Worm (Caenorhabditis elegans) whole organism, L2 larva: Measurements from ENCODE around the gene Y43F8B.19.

ENCODE experiments used
- C34F6.9 ChIP-seq: fragments of 150-350 bp; optimal IDR thresholded peaks from 2 replicates; lab custom pipeline; 2014; ENCODE audit warnings: missing biosample characterization, missing genetic modification characterization
- F13H6.1 ChIP-seq: sonication (generic microtip); optimal IDR thresholded peaks from 2 replicates; lab custom pipeline; 2016; ENCODE audit warnings: missing genetic modification characterization, missing compliant biosample characterization
- Y55F3AM.14 ChIP-seq: fragments of 200-800 bp; sonication (Bioruptor generic); optimal IDR thresholded peaks from 2 replicates; lab custom pipeline; 2018; ENCODE audit warnings: mild to moderate bottlenecking, missing genetic modification characterization, missing compliant biosample characterization
- ZK546.5 ChIP-seq: sonication (generic microtip); optimal IDR thresholded peaks from 2 replicates; lab custom pipeline; 2017; ENCODE audit warnings: missing biosample characterization, missing genetic modification characterization
- aly-2 ChIP-seq: fragments of 150-350 bp; optimal IDR thresholded peaks from 2 replicates; lab custom pipeline; 2014; ENCODE audit warnings: missing biosample characterization, missing genetic modification characterization
- ama-1 ChIP-seq: fragments of 150-350 bp; optimal IDR thresholded peaks from 2 replicates; lab custom pipeline; 2018; ENCODE audit warnings: inconsistent platforms
- blmp-1 ChIP-seq: sonication (generic microtip); optimal IDR thresholded peaks from 2 replicates; lab custom pipeline; 2017; ENCODE audit warnings: missing genetic modification characterization, mild to moderate bottlenecking, missing compliant biosample characterization, antibody characterized with exemption, moderate library complexity; ENCODE audit not compliant: insufficient read depth
- ceh-16 ChIP-seq: fragments of 150-350 bp; optimal IDR thresholded peaks from 2 replicates; lab custom pipeline; 2014; ENCODE audit warnings: missing biosample characterization, missing genetic modification characterization
- ceh-82 ChIP-seq: fragments of 150-350 bp; optimal IDR thresholded peaks from 2 replicates; lab custom pipeline; 2014; ENCODE audit warnings: missing biosample characterization, missing genetic modification characterization
- crh-2 ChIP-seq: sonication (generic microtip); optimal IDR thresholded peaks from 2 replicates; lab custom pipeline; 2017; ENCODE audit warnings: missing biosample characterization, missing genetic modification characterization
- dmd-4 ChIP-seq: sonication (generic microtip); optimal IDR thresholded peaks from 2 replicates; lab custom pipeline; 2017; ENCODE audit warnings: missing biosample characterization, missing genetic modification characterization
- egl-27 ChIP-seq: sonication (generic microtip); optimal IDR thresholded peaks from 3 replicates; lab custom pipeline; 2017; ENCODE audit warnings: missing biosample characterization, missing genetic modification reagents, missing genetic modification characterization
- elt-1 ChIP-seq: fragments of 150-350 bp; optimal IDR thresholded peaks from 2 replicates; lab custom pipeline; 2014; ENCODE audit warnings: missing biosample characterization, missing genetic modification characterization
- elt-3 ChIP-seq: sonication (generic microtip); optimal IDR thresholded peaks from 2 replicates; lab custom pipeline; 2017; ENCODE audit warnings: missing biosample characterization, missing genetic modification characterization
- fos-1 ChIP-seq: fragments of 150-350 bp; optimal IDR thresholded peaks from 2 replicates; lab custom pipeline; 2014; ENCODE audit warnings: missing biosample characterization, missing genetic modification characterization
- gmeb-1 ChIP-seq: fragments of 150-350 bp; optimal IDR thresholded peaks from 2 replicates; lab custom pipeline; 2014; ENCODE audit warnings: missing biosample characterization, missing genetic modification characterization
- lin-13 ChIP-seq: fragments of 150-350 bp; optimal IDR thresholded peaks from 2 replicates; lab custom pipeline; 2014; ENCODE audit warnings: missing biosample characterization, missing genetic modification reagents, missing genetic modification characterization
- lin-39 ChIP-seq: fragments of 150-350 bp; optimal IDR thresholded peaks from 2 replicates; lab custom pipeline; 2014; ENCODE audit warnings: missing biosample characterization, missing genetic modification reagents, missing genetic modification characterization
- lsy-2 ChIP-seq, 2 experiments: fragments of 150-350 bp in 1 of 2; sonication (generic microtip) in 1 of 2; optimal IDR thresholded peaks; 2 replicates each; lab custom pipeline; 2014 to 2017; ENCODE audit warnings: missing biosample characterization in 2 of 2, missing genetic modification characterization in 2 of 2
- mab-5 ChIP-seq: fragments of 150-350 bp; optimal IDR thresholded peaks from 2 replicates; lab custom pipeline; 2014; ENCODE audit warnings: missing biosample characterization, missing genetic modification characterization
- mdl-1 ChIP-seq, 2 experiments: fragments of 150-350 bp in 1 of 2; sonication (generic microtip) in 1 of 2; optimal IDR thresholded peaks; 2 replicates each; lab custom pipeline; 2017; ENCODE audit warnings: missing biosample characterization in 2 of 2, missing genetic modification characterization in 2 of 2
- nhr-10 ChIP-seq: sonication (generic microtip); optimal IDR thresholded peaks from 2 replicates; lab custom pipeline; 2017; ENCODE audit warnings: missing biosample characterization, missing genetic modification characterization
- nhr-11 ChIP-seq: fragments of 150-350 bp; optimal IDR thresholded peaks from 2 replicates; lab custom pipeline; 2014; ENCODE audit warnings: missing biosample characterization, missing genetic modification characterization
- nhr-12 ChIP-seq: fragments of 150-350 bp; optimal IDR thresholded peaks from 2 replicates; lab custom pipeline; 2014; ENCODE audit warnings: missing biosample characterization, missing genetic modification characterization
- nhr-129 ChIP-seq: fragments of 150-350 bp; optimal IDR thresholded peaks from 2 replicates; lab custom pipeline; 2014; ENCODE audit warnings: missing biosample characterization, missing genetic modification characterization
- nhr-21 ChIP-seq: fragments of 150-350 bp; optimal IDR thresholded peaks from 2 replicates; lab custom pipeline; 2014; ENCODE audit warnings: missing biosample characterization, missing genetic modification characterization
- nhr-23 ChIP-seq: fragments of 150-350 bp; optimal IDR thresholded peaks from 2 replicates; lab custom pipeline; 2014; ENCODE audit warnings: missing biosample characterization, missing genetic modification reagents, missing genetic modification characterization
- nhr-237 ChIP-seq: fragments of 150-350 bp; optimal IDR thresholded peaks from 2 replicates; lab custom pipeline; 2014; ENCODE audit warnings: missing biosample characterization, missing genetic modification characterization
- nhr-25 ChIP-seq: fragments of 150-350 bp; sonication (generic microtip); optimal IDR thresholded peaks from 3 replicates; lab custom pipeline; 2014; ENCODE audit warnings: missing biosample characterization, missing genetic modification characterization
- nhr-77 ChIP-seq: fragments of 150-350 bp; optimal IDR thresholded peaks from 2 replicates; lab custom pipeline; 2014; ENCODE audit warnings: missing biosample characterization, missing genetic modification characterization
- peb-1 ChIP-seq: fragments of 150-350 bp; optimal IDR thresholded peaks from 2 replicates; lab custom pipeline; 2014; ENCODE audit warnings: missing biosample characterization, missing genetic modification characterization
- sem-4 ChIP-seq: fragments of 150-350 bp; optimal IDR thresholded peaks from 2 replicates; lab custom pipeline; 2014; ENCODE audit warnings: missing biosample characterization, missing genetic modification reagents, missing genetic modification characterization
- skn-1 ChIP-seq: sonication (generic microtip); optimal IDR thresholded peaks from 2 replicates; lab custom pipeline; 2017; ENCODE audit warnings: missing biosample characterization, missing genetic modification characterization
- sma-3 ChIP-seq: sonication (generic microtip); optimal IDR thresholded peaks from 2 replicates; lab custom pipeline; 2016; ENCODE audit warnings: missing genetic modification reagents, missing genetic modification characterization, missing compliant biosample characterization
- sma-9 ChIP-seq, 2 experiments: fragments of 150-350 bp in 1 of 2; sonication (generic microtip) in 1 of 2; optimal IDR thresholded peaks; 2 replicates each; lab custom pipeline; 2014 to 2016; ENCODE audit warnings: missing genetic modification characterization in 2 of 2, mild to moderate bottlenecking in 1 of 2, missing biosample characterization in 1 of 2, missing compliant biosample characterization in 1 of 2, missing genetic modification reagents in 1 of 2, moderate library complexity in 1 of 2
- snpc-4 ChIP-seq: fragments of 150-350 bp; optimal IDR thresholded peaks from 2 replicates; lab custom pipeline; 2014; ENCODE audit warnings: missing biosample characterization, missing genetic modification characterization
- unc-39 ChIP-seq: fragments of 150-350 bp; optimal IDR thresholded peaks from 2 replicates; lab custom pipeline; 2014; ENCODE audit warnings: missing biosample characterization, missing genetic modification characterization
- unc-62 ChIP-seq: fragments of 150-350 bp; optimal IDR thresholded peaks from 2 replicates; lab custom pipeline; 2014; ENCODE audit warnings: missing biosample characterization, missing genetic modification reagents, missing genetic modification characterization
- zag-1 ChIP-seq: fragments of 150-350 bp; optimal IDR thresholded peaks from 2 replicates; lab custom pipeline; 2014; ENCODE audit warnings: missing biosample characterization, missing genetic modification characterization
- ztf-1 ChIP-seq: fragments of 200-800 bp; sonication (Bioruptor generic); conservative IDR thresholded peaks from 2 replicates; pipeline ENCODE4 v1.3.6; 2022; ENCODE audit warnings: missing genetic modification characterization, missing compliant biosample characterization
- ztf-11 ChIP-seq: sonication (generic microtip); optimal IDR thresholded peaks from 2 replicates; lab custom pipeline; 2017; ENCODE audit warnings: missing biosample characterization, missing genetic modification characterization
- ztf-4 ChIP-seq: fragments of 150-350 bp; optimal IDR thresholded peaks from 2 replicates; lab custom pipeline; 2014; ENCODE audit warnings: missing biosample characterization, missing genetic modification characterization

Y43F8B.19 gene

ce11 chrV:19529168-19529567, 17.1 kb upstream of the Y43F8B.19 start (continued):
- TF ChIP-seq lin-13 (GFP tag; lab: Kevin White, UChicago) (peak; percentile 80), nhr-77 (no peak), unc-39 (tag; lab: Kevin White, UChicago) (no peak), crh-2 (tag; lab: Kevin White, UChicago) (peak; percentile 95), Y55F3AM.14 (peak; percentile 89)

ce11 chrV:19527565-19527964, 15.5 kb upstream of the Y43F8B.19 start:
- TF ChIP-seq crh-2 (tag; lab: Kevin White, UChicago) = peak; percentile 98
- peak; percentile 41 for TF ChIP-seq nhr-129 (tag; lab: Kevin White, UChicago)
- TF ChIP-seq nhr-11 (tag; lab: Kevin White, UChicago) = no peak
- peak; percentile 96 for TF ChIP-seq sma-9 (GFP tag; optimal IDR thresholded peaks at IDR 0.05; lab: Kevin White, UChicago)
- no peak for TF ChIP-seq sma-9 (tag; optimal IDR thresholded peaks at IDR 0.05; lab: Kevin White, UChicago)
- TF ChIP-seq nhr-12 = no peak
- TF ChIP-seq lsy-2 (tag; optimal IDR thresholded peaks at IDR 0.05; lab: Kevin White, UChicago) = peak in 1 of 2 experiments; percentile 13
- TF ChIP-seq nhr-23 (tag; lab: Kevin White, UChicago) = no peak
- no peak for TF ChIP-seq ztf-4 (tag; lab: Kevin White, UChicago)
- TF ChIP-seq egl-27 (tag; lab: Kevin White, UChicago) = peak; percentile 30
- peak; percentile 16 for TF ChIP-seq blmp-1
- TF ChIP-seq nhr-21 (tag; lab: Kevin White, UChicago) = peak; percentile 53
- TF ChIP-seq lin-39 = no peak
- TF ChIP-seq nhr-25 (tag; lab: Kevin White, UChicago) = peak; percentile 57
- TF ChIP-seq peb-1 (tag; lab: Kevin White, UChicago) = no peak
- peak; percentile 60 for TF ChIP-seq F13H6.1
- TF ChIP-seq lin-13 (GFP tag; lab: Kevin White, UChicago) = no peak
- TF ChIP-seq unc-39 (tag; lab: Kevin White, UChicago) = no peak
- peak in 1 of 2 experiments; percentile 33 for TF ChIP-seq mdl-1 (tag; optimal IDR thresholded peaks at IDR 0.05; lab: Kevin White, UChicago)
- TF ChIP-seq fos-1 (tag; lab: Kevin White, UChicago) = peak; percentile 95
- no peak for TF ChIP-seq snpc-4 (tag; lab: Kevin White, UChicago)
- peak; percentile 73 for TF ChIP-seq sma-3
- no peak for TF ChIP-seq skn-1
- peak; percentile 66 for TF ChIP-seq gmeb-1 (tag; lab: Kevin White, UChicago)

- TF ChIP-seq mdl-1 (tag; optimal IDR thresholded peaks at IDR 0.05; lab: Kevin White, UChicago) (no peak), aly-2 (tag; lab: Kevin White, UChicago) (no peak), sma-3 (no peak), unc-62 (GFP tag; lab: Kevin White, UChicago) (no peak), nhr-21 (tag; lab: Kevin White, UChicago) (no peak), nhr-12 (no peak), nhr-237 (no peak), ZK546.5 (tag; lab: Kevin White, UChicago) (no peak), sma-9 (GFP tag; optimal IDR thresholded peaks at IDR 0.05; lab: Kevin White, UChicago) (peak; percentile 9), sma-9 (tag; optimal IDR thresholded peaks at IDR 0.05; lab: Kevin White, UChicago) (no peak), nhr-129 (tag; lab: Kevin White, UChicago) (no peak), ceh-82 (tag; lab: Kevin White, UChicago) (no peak), blmp-1 (peak; percentile 26), nhr-25 (tag; lab: Kevin White, UChicago) (peak; percentile 65), F13H6.1 (no peak)
- TF ChIP-seq, all 48 proteins: peak for 3
Measured at ce11 chrV:19526197-19526596, 14.1 kb upstream of the Y43F8B.19 start.

ce11 chrV:19524569-19524968, 12.5 kb upstream of the Y43F8B.19 start:
- TF ChIP-seq snpc-4 (tag; lab: Kevin White, UChicago) (no peak), mdl-1 (tag; optimal IDR thresholded peaks at IDR 0.05; lab: Kevin White, UChicago) (peak in 1 of 2 experiments; percentile 33), fos-1 (tag; lab: Kevin White, UChicago) (peak; percentile 6), skn-1 (no peak), nhr-25 (tag; lab: Kevin White, UChicago) (no peak), sma-9 (GFP tag; optimal IDR thresholded peaks at IDR 0.05; lab: Kevin White, UChicago) (peak; percentile 66), sma-9 (tag; optimal IDR thresholded peaks at IDR 0.05; lab: Kevin White, UChicago) (no peak), lsy-2 (tag; optimal IDR thresholded peaks at IDR 0.05; lab: Kevin White, UChicago) (peak in 1 of 2 experiments; percentile 34), F13H6.1 (peak; percentile 4), crh-2 (tag; lab: Kevin White, UChicago) (peak; percentile 82)

ce11 chrV:19522551-19523137, 10.5 kb upstream of the Y43F8B.19 start:
- TF ChIP-seq peb-1 (tag; lab: Kevin White, UChicago) (no peak), mdl-1 (tag; optimal IDR thresholded peaks at IDR 0.05; lab: Kevin White, UChicago) (peak; percentile 75 to 89), ztf-1 (GFP tag; lab: Robert Waterston, UW) (no peak), nhr-10 (tag; lab: Kevin White, UChicago) (peak; percentile 71), ztf-11 (tag; lab: Kevin White, UChicago) (no peak), elt-3 (no peak), nhr-237 (peak; percentile 47), dmd-4 (no peak), ama-1 (lab: Kevin White, UChicago) (peak; percentile 94), zag-1 (tag; lab: Kevin White, UChicago) (peak; percentile 81), aly-2 (tag; lab: Kevin White, UChicago) (no peak), lin-13 (GFP tag; lab: Kevin White, UChicago) (peak; percentile 90), sem-4 (tag; lab: Kevin White, UChicago) (peak; percentile 91), gmeb-1 (tag; lab: Kevin White, UChicago) (peak; percentile 77), C34F6.9 (tag; lab: Kevin White, UChicago) (peak; percentile 75), elt-1 (tag; lab: Kevin White, UChicago) (no peak), crh-2 (tag; lab: Kevin White, UChicago) (peak; percentile 93), ceh-16 (peak; percentile 47), mab-5 (tag; lab: Kevin White, UChicago) (peak; percentile 97), F13H6.1 (peak; percentile 88)
